Fruit fly (Drosophila melanogaster): ENCODE measurements around the gene Art9.

Gene Art9

dm6 chr3R:13952303-13952702 is 9.0 kb upstream of the Art9 start:
- TF ChIP-seq Dll (optimal IDR thresholded peaks at IDR 0.05) (no peak), usp (GFP tag; optimal IDR thresholded peaks at IDR 0.05) (no peak), CG8478 (optimal IDR thresholded peaks at IDR 0.05) (no peak), pan (optimal IDR thresholded peaks at IDR 0.05) (no peak), psq (optimal IDR thresholded peaks at IDR 0.05) (no peak), EcR (GFP tag; optimal IDR thresholded peaks at IDR 0.05) (no peak)

dm6 chr3R:13951038-13951437 is 7.8 kb upstream of the Art9 start, which contains the start of gene CG9926:
CG9926 (minus strand) TSS chr3R:13951138.
- TF ChIP-seq usp (GFP tag; optimal IDR thresholded peaks at IDR 0.05) = no peak
- no peak for TF ChIP-seq CG8478 (optimal IDR thresholded peaks at IDR 0.05)
- no peak for TF ChIP-seq psq (optimal IDR thresholded peaks at IDR 0.05)
- TF ChIP-seq EcR (GFP tag; optimal IDR thresholded peaks at IDR 0.05) = no peak
- no peak for TF ChIP-seq Dll (optimal IDR thresholded peaks at IDR 0.05)
- no peak for TF ChIP-seq pan (optimal IDR thresholded peaks at IDR 0.05)

- no peak for TF ChIP-seq Dll (optimal IDR thresholded peaks at IDR 0.05)
- TF ChIP-seq usp (GFP tag; optimal IDR thresholded peaks at IDR 0.05) = no peak
Observed at dm6 chr3R:13949571-13949970, 6.3 kb upstream of the Art9 start.

dm6 chr3R:13948237-13948636 is 5.0 kb upstream of the Art9 start, which contains the start of gene CG31517:
CG31517 (plus strand) TSS chr3R:13948420.
- no peak for TF ChIP-seq CG8478 (optimal IDR thresholded peaks at IDR 0.05)
- TF ChIP-seq psq (optimal IDR thresholded peaks at IDR 0.05) = no peak
- no peak for TF ChIP-seq pan (optimal IDR thresholded peaks at IDR 0.05)
- TF ChIP-seq EcR (GFP tag; optimal IDR thresholded peaks at IDR 0.05) = no peak
- TF ChIP-seq usp (GFP tag; optimal IDR thresholded peaks at IDR 0.05) = no peak
- no peak for TF ChIP-seq Dll (optimal IDR thresholded peaks at IDR 0.05)

- no peak for TF ChIP-seq EcR (GFP tag; optimal IDR thresholded peaks at IDR 0.05)
- no peak for TF ChIP-seq pan (optimal IDR thresholded peaks at IDR 0.05)
- no peak for TF ChIP-seq CG8478 (optimal IDR thresholded peaks at IDR 0.05)
- TF ChIP-seq usp (GFP tag; optimal IDR thresholded peaks at IDR 0.05) = no peak
- TF ChIP-seq Dll (optimal IDR thresholded peaks at IDR 0.05) = no peak
- TF ChIP-seq psq (optimal IDR thresholded peaks at IDR 0.05) = no peak
Observed at dm6 chr3R:13947415-13947814, 4.2 kb upstream of the Art9 start.

DNA sequence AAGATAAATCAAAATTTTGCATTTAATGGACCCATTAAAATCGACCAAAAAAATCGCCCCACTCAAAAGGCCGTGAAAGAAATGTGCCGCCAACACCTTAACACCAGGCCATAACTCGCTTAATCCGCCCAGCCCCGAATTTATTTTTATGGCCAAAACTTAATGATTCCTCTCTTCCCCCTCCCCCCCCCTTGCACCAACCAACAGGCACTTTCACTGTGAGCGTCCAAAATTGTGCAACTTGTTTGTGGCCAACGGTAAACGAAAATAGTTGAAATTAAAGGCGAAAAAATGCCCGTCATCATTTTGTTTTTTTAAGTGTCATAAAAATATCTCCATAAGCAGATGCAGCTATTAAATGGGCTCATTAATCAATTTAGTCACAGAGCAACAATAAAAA is 2.9 kb upstream of the Art9 start:
- TF ChIP-seq pan (optimal IDR thresholded peaks at IDR 0.05) = no peak
- TF ChIP-seq CG8478 (optimal IDR thresholded peaks at IDR 0.05) = no peak
- TF ChIP-seq psq (optimal IDR thresholded peaks at IDR 0.05) = no peak
- no peak for TF ChIP-seq usp (GFP tag; optimal IDR thresholded peaks at IDR 0.05)
- TF ChIP-seq EcR (GFP tag; optimal IDR thresholded peaks at IDR 0.05) = no peak
- TF ChIP-seq Dll (optimal IDR thresholded peaks at IDR 0.05) = no peak

- TF ChIP-seq CG8478 (optimal IDR thresholded peaks at IDR 0.05) = no peak
- TF ChIP-seq psq (optimal IDR thresholded peaks at IDR 0.05) = no peak
- TF ChIP-seq EcR (GFP tag; optimal IDR thresholded peaks at IDR 0.05) = no peak
- no peak for TF ChIP-seq pan (optimal IDR thresholded peaks at IDR 0.05)
Observed at dm6 chr3R:13945712-13946111, 2.5 kb upstream of the Art9 start, which contains the start of gene Art6. Art6 (minus strand) TSS chr3R:13945812.

dm6 chr3R:13941390-13941789 is 1.9 kb downstream of the Art9 start:
- TF ChIP-seq psq (optimal IDR thresholded peaks at IDR 0.05) = no peak
- no peak for TF ChIP-seq usp (GFP tag; optimal IDR thresholded peaks at IDR 0.05)
- TF ChIP-seq pan (optimal IDR thresholded peaks at IDR 0.05) = no peak
- TF ChIP-seq Dll (optimal IDR thresholded peaks at IDR 0.05) = no peak
- no peak for TF ChIP-seq CG8478 (optimal IDR thresholded peaks at IDR 0.05)
- no peak for TF ChIP-seq EcR (GFP tag; optimal IDR thresholded peaks at IDR 0.05)

DNA sequence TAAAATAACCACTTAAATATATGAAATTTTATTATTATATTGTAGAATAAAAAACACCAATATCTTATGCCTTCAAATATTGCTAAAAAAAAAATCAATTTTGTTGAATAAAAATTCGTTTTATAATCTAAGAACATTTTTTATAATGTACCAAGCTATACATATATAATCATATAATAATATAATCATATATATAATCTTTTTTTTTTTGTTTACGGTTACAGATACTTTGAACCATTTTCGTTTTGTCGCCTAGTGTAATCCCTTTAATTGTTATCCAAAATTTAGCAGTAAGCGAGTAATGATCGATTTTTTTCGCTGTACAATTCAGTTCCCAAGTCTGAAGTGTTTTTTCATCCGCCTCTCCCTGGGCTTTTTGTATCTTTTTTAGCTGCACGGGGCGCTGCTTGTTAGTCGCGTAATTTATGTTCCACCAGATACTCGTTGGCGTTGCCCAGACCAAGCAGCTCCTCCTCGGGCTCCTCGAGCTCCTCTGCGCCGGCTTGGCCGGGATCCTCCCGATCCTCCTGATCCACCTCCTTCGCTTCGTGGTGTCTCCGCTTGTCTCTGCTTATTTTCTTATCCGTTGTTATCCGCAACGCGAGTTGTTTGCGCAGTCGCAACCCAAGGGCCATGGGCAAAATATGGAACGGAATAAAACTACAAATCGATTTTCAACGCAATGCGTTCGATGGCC is 3.8 kb downstream of the Art9 start:
- TF ChIP-seq Dll (optimal IDR thresholded peaks at IDR 0.05) (no peak), psq (optimal IDR thresholded peaks at IDR 0.05) (no peak), EcR (GFP tag; optimal IDR thresholded peaks at IDR 0.05) (no peak), CG8478 (optimal IDR thresholded peaks at IDR 0.05) (no peak), pan (optimal IDR thresholded peaks at IDR 0.05) (no peak), usp (GFP tag; optimal IDR thresholded peaks at IDR 0.05) (no peak)

- TF ChIP-seq Dll (optimal IDR thresholded peaks at IDR 0.05) = no peak
- TF ChIP-seq CG8478 (optimal IDR thresholded peaks at IDR 0.05) = no peak
- TF ChIP-seq pan (optimal IDR thresholded peaks at IDR 0.05) = no peak
- TF ChIP-seq usp (GFP tag; optimal IDR thresholded peaks at IDR 0.05) = no peak
- no peak for TF ChIP-seq psq (optimal IDR thresholded peaks at IDR 0.05)
- TF ChIP-seq EcR (GFP tag; optimal IDR thresholded peaks at IDR 0.05) = no peak
Observed at dm6 chr3R:13936309-13936708, 7.0 kb downstream of the Art9 start.

DNA sequence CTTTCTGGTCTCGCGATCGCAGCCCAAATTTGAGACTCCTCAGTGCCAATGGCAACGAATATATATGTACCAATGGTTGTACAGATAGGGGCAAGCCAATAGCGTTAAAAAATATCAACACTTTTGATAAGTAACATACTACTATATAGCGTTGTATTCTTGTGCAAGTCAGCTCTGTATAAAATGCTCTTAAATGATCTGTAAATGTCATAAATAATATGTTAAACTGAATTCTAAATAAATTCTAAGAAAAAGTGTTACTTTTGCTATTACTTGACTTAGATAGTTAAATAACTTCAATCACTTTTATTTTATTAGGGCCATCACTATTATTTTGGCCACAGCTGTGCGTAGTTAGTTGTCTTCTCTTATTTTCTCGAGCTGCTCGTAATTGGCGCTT is 8.6 kb downstream of the Art9 start:
- no peak for TF ChIP-seq pan (optimal IDR thresholded peaks at IDR 0.05)
- no peak for TF ChIP-seq EcR (GFP tag; optimal IDR thresholded peaks at IDR 0.05)
- no peak for TF ChIP-seq usp (GFP tag; optimal IDR thresholded peaks at IDR 0.05)
- no peak for TF ChIP-seq Dll (optimal IDR thresholded peaks at IDR 0.05)
- no peak for TF ChIP-seq CG8478 (optimal IDR thresholded peaks at IDR 0.05)
- TF ChIP-seq psq (optimal IDR thresholded peaks at IDR 0.05) = no peak

- TF ChIP-seq usp (GFP tag; optimal IDR thresholded peaks at IDR 0.05) = no peak
- no peak for TF ChIP-seq psq (optimal IDR thresholded peaks at IDR 0.05)
- no peak for TF ChIP-seq EcR (GFP tag; optimal IDR thresholded peaks at IDR 0.05)
- no peak for TF ChIP-seq Dll (optimal IDR thresholded peaks at IDR 0.05)
- no peak for TF ChIP-seq pan (optimal IDR thresholded peaks at IDR 0.05)
- no peak for TF ChIP-seq CG8478 (optimal IDR thresholded peaks at IDR 0.05)
Observed at dm6 chr3R:13933966-13934365, 9.3 kb downstream of the Art9 start.

DNA sequence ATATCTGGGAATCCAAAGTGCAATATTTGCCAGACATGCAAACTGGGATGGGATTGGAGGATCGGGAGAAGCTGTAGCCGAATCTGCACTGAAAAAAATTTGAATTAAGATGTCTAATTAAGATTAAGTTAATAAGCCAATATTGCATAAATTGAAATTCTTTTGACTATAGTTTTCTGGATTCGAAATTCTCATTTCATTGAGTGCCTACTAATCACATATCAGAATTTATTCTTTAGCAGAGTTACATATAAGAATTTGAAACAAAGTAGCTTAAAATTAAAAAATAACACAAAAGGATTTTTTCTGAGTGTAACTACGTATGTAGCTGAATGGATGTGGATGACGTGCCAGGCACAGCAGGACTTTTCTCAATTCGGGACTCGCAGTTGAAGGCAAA is 11.4 kb downstream of the Art9 start:
- TF ChIP-seq pan (optimal IDR thresholded peaks at IDR 0.05) = no peak
- no peak for TF ChIP-seq EcR (GFP tag; optimal IDR thresholded peaks at IDR 0.05)
- no peak for TF ChIP-seq CG8478 (optimal IDR thresholded peaks at IDR 0.05)
- no peak for TF ChIP-seq Dll (optimal IDR thresholded peaks at IDR 0.05)
- TF ChIP-seq psq (optimal IDR thresholded peaks at IDR 0.05) = no peak
- TF ChIP-seq usp (GFP tag; optimal IDR thresholded peaks at IDR 0.05) = no peak

All from whole organism.